Worm (Caenorhabditis elegans): ENCODE measurements around the gene C34F11.2.

DNA sequence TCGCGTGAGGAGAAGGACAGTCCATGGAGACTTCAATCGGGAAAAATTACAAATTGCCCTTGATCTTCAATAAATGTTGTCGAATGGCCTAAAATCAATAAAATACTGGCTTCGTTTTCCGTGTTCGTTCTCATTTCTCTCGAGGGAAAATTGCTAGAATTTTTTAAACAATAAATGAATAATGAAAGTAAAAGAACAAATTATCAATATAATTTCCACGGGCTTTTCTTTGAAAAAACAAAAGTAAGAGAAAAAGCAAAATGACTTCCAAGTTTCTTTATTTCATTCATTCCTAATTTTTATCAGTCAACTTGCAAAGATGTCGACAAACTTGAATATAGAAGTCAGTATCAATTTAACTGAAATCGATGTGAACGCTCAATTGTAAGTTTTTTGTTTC lies 605 bp downstream of the C34F11.2 start, which contains the start of gene C34F11.1:
- no peak for TF ChIP-seq odd-2 (tag; optimal IDR thresholded peaks at IDR 0.05)
- no peak for TF ChIP-seq ceh-34 (tag; optimal IDR thresholded peaks at IDR 0.05)
- TF ChIP-seq pqm-1 (tag; optimal IDR thresholded peaks at IDR 0.05), result no peak
- no peak for TF ChIP-seq nfya-1 (tag; optimal IDR thresholded peaks at IDR 0.05)
- no peak for TF ChIP-seq ama-1 (optimal IDR thresholded peaks at IDR 0.05)
- TF ChIP-seq ceh-2 (tag; optimal IDR thresholded peaks at IDR 0.05), result no peak
- TF ChIP-seq hlh-8 (tag; optimal IDR thresholded peaks at IDR 0.05), result no peak
- TF ChIP-seq K02D7.2 (tag; optimal IDR thresholded peaks at IDR 0.05), result no peak
- no peak for TF ChIP-seq ceh-6 (GFP tag; optimal IDR thresholded peaks at IDR 0.05)
- TF ChIP-seq nhr-11 (tag; optimal IDR thresholded peaks at IDR 0.05), result no peak
- TF ChIP-seq tbx-2 (tag; optimal IDR thresholded peaks at IDR 0.05), result no peak
- TF ChIP-seq ceh-9 (tag; optimal IDR thresholded peaks at IDR 0.05), result no peak
- TF ChIP-seq hlh-6 (tag; optimal IDR thresholded peaks at IDR 0.05), result no peak
- TF ChIP-seq C08G9.2 (tag; optimal IDR thresholded peaks at IDR 0.05), result no peak

All from whole organism, late embryonic.